Fruit fly (Drosophila melanogaster) whole organism, embryonic: Measurements from ENCODE around the gene Hr4.

ENCODE experiments used
- Atf6 ChIP-seq: fragments of 200-800 bp; sonication (Bioruptor generic); IDR thresholded peaks from 2 replicates; pipeline ENCODE4 v1.3.6; 2022; ENCODE audit warnings: missing biosample characterization, missing genetic modification characterization
- CG10147 ChIP-seq: fragments of 200-800 bp; sonication (Bioruptor generic); optimal IDR thresholded peaks from 2 replicates; lab custom pipeline; 2019; ENCODE audit warnings: missing biosample characterization, mild to moderate bottlenecking, missing genetic modification characterization, moderate library complexity
- CG10366 ChIP-seq: fragments of 200-800 bp; sonication (Bioruptor generic); IDR thresholded peaks from 2 replicates; pipeline ENCODE4 v1.3.6; 2022; ENCODE audit warnings: missing biosample characterization, missing genetic modification characterization
- CG11695 ChIP-seq: fragments of 200-800 bp; sonication (Bioruptor generic); IDR thresholded peaks from 3 replicates; pipeline ENCODE4 v1.3.6; 2022; ENCODE audit warnings: missing biosample characterization, missing genetic modification characterization
- CG12236 ChIP-seq: fragments of 200-800 bp; sonication (Bioruptor generic); optimal IDR thresholded peaks from 2 replicates; lab custom pipeline; 2016; ENCODE audit warnings: missing biosample characterization, missing genetic modification characterization
- CG12744 ChIP-seq: fragments of 200-800 bp; sonication (Bioruptor generic); optimal IDR thresholded peaks from 2 replicates; lab custom pipeline; 2016; ENCODE audit warnings: missing biosample characterization, missing genetic modification characterization
- CG16863 ChIP-seq: fragments of 200-800 bp; sonication (Bioruptor generic); optimal IDR thresholded peaks from 3 replicates; lab custom pipeline; 2016; ENCODE audit warnings: missing biosample characterization, missing genetic modification characterization
- CG17359 ChIP-seq: fragments of 200-800 bp; sonication (Bioruptor generic); optimal IDR thresholded peaks from 3 replicates; lab custom pipeline; 2018; ENCODE audit warnings: missing biosample characterization, mild to moderate bottlenecking, missing genetic modification characterization, moderate library complexity
- CG17385 ChIP-seq: fragments of 200-800 bp; sonication (Bioruptor generic); optimal IDR thresholded peaks from 3 replicates; lab custom pipeline; 2018; ENCODE audit warnings: missing biosample characterization, mild to moderate bottlenecking, missing genetic modification characterization
- CG17568 ChIP-seq: fragments of 200-800 bp; sonication (Bioruptor generic); optimal IDR thresholded peaks from 2 replicates; lab custom pipeline; 2018; ENCODE audit warnings: missing biosample characterization, mild to moderate bottlenecking, missing genetic modification characterization, moderate library complexity
- CG17912 ChIP-seq: fragments of 200-800 bp; sonication (Bioruptor generic); optimal IDR thresholded peaks from 2 replicates; lab custom pipeline; 2018; ENCODE audit warnings: missing biosample characterization, mild to moderate bottlenecking, missing genetic modification characterization
- CG2202 ChIP-seq: fragments of 200-800 bp; sonication (Bioruptor generic); optimal IDR thresholded peaks from 2 replicates; lab custom pipeline; 2018; ENCODE audit warnings: missing biosample characterization, mild to moderate bottlenecking, missing genetic modification characterization
- CG3407 ChIP-seq: fragments of 200-800 bp; sonication (Bioruptor generic); optimal IDR thresholded peaks from 2 replicates; lab custom pipeline; 2018; ENCODE audit warnings: missing biosample characterization, mild to moderate bottlenecking, missing genetic modification characterization
- CG3847 ChIP-seq: fragments of 200-800 bp; sonication (Bioruptor generic); IDR thresholded peaks from 2 replicates; pipeline ENCODE4 v1.3.6; 2022; ENCODE audit warnings: missing biosample characterization, missing genetic modification characterization
- CG3995 ChIP-seq: fragments of 200-800 bp; sonication (Bioruptor generic); optimal IDR thresholded peaks from 3 replicates; lab custom pipeline; 2016; ENCODE audit warnings: missing biosample characterization, missing genetic modification characterization
- CG4820 ChIP-seq: fragments of 200-800 bp; sonication (Bioruptor generic); optimal IDR thresholded peaks from 3 replicates; lab custom pipeline; 2016; ENCODE audit warnings: missing biosample characterization, missing genetic modification characterization
- CG6175 ChIP-seq: fragments of 200-800 bp; sonication (Bioruptor generic); IDR thresholded peaks from 3 replicates; pipeline ENCODE4 v1.3.6; 2022; ENCODE audit warnings: missing biosample characterization, missing genetic modification characterization
- CG8478 ChIP-seq: fragments of >200 bp; optimal IDR thresholded peaks from 2 replicates; lab custom pipeline; 2018
- CG9797 ChIP-seq: fragments of 200-800 bp; sonication (Bioruptor generic); optimal IDR thresholded peaks from 3 replicates; lab custom pipeline; 2018; ENCODE audit warnings: missing biosample characterization, mild to moderate bottlenecking, missing genetic modification characterization
- Dll ChIP-seq: fragments of 200-800 bp; sonication (Bioruptor generic); IDR thresholded peaks from 4 replicates; pipeline ENCODE4 v1.3.6; 2022; ENCODE audit warnings: missing biosample characterization, missing genetic modification characterization; ENCODE audit not compliant: partially characterized antibody
- HLHmδ ChIP-seq: fragments of 200-800 bp; sonication (Bioruptor generic); optimal IDR thresholded peaks from 2 replicates; lab custom pipeline; 2018; ENCODE audit warnings: missing biosample characterization, mild to moderate bottlenecking, missing genetic modification characterization, moderate library complexity
- HmgZ ChIP-seq: fragments of 200-800 bp; sonication (Bioruptor generic); optimal IDR thresholded peaks from 2 replicates; lab custom pipeline; 2018; ENCODE audit warnings: missing biosample characterization, mild to moderate bottlenecking, missing genetic modification characterization
- Hr39 ChIP-seq: fragments of >200 bp; optimal IDR thresholded peaks from 2 replicates; lab custom pipeline; 2017
- Hsf ChIP-seq: fragments of 200-800 bp; sonication (Bioruptor generic); optimal IDR thresholded peaks from 3 replicates; lab custom pipeline; 2016; ENCODE audit warnings: missing biosample characterization, missing genetic modification characterization
- Oli ChIP-seq: fragments of 200-800 bp; sonication (Bioruptor generic); optimal IDR thresholded peaks from 2 replicates; lab custom pipeline; 2018; ENCODE audit warnings: missing biosample characterization, mild to moderate bottlenecking, missing genetic modification characterization, moderate library complexity
- Stat92E ChIP-seq, 3 experiments: fragments of >200 bp in 2 of 3; fragments of 200-800 bp in 1 of 3; sonication (Bioruptor generic) in 1 of 3; optimal IDR thresholded peaks; 2 replicates each; lab custom pipeline; 2017 to 2019; ENCODE audit warnings: missing biosample characterization in 3 of 3, missing genetic modification characterization in 3 of 3, mild to moderate bottlenecking in 1 of 3, moderate library complexity in 1 of 3
- ase ChIP-seq: fragments of 200-800 bp; sonication (Bioruptor generic); IDR thresholded peaks from 3 replicates; pipeline ENCODE4 v1.3.6; 2022; ENCODE audit warnings: missing biosample characterization, missing genetic modification characterization
- ato ChIP-seq: fragments of 200-800 bp; sonication (Bioruptor generic); IDR thresholded peaks from 2 replicates; pipeline ENCODE4 v1.3.6; 2022; ENCODE audit warnings: missing biosample characterization, missing genetic modification characterization; ENCODE audit not compliant: partially characterized antibody
- bigmax ChIP-seq: fragments of 200-800 bp; sonication (Bioruptor generic); optimal IDR thresholded peaks from 2 replicates; lab custom pipeline; 2018; ENCODE audit warnings: missing biosample characterization, mild to moderate bottlenecking, missing genetic modification characterization
- bsh ChIP-seq, 2 experiments: fragments of 200-800 bp; sonication (Bioruptor generic); optimal IDR thresholded peaks; 2 replicates each; lab custom pipeline; 2017 to 2018; ENCODE audit warnings: mild to moderate bottlenecking in 2 of 2, missing biosample characterization in 2 of 2, missing genetic modification characterization in 2 of 2, moderate library complexity in 1 of 2
- cg ChIP-seq: fragments of 200-800 bp; sonication (Bioruptor generic); optimal IDR thresholded peaks from 3 replicates; lab custom pipeline; 2019; ENCODE audit warnings: missing biosample characterization, mild to moderate bottlenecking, missing genetic modification characterization, moderate library complexity
- chn ChIP-seq: fragments of 200-800 bp; sonication (Bioruptor generic); optimal IDR thresholded peaks from 2 replicates; lab custom pipeline; 2016; ENCODE audit warnings: missing biosample characterization, missing genetic modification characterization
- corto ChIP-seq: fragments of 200-800 bp; sonication (Bioruptor generic); optimal IDR thresholded peaks from 2 replicates; lab custom pipeline; 2016; ENCODE audit warnings: missing biosample characterization, mild to moderate bottlenecking, missing genetic modification characterization, moderate library complexity
- fd3F ChIP-seq: fragments of 200-800 bp; sonication (Bioruptor generic); optimal IDR thresholded peaks from 2 replicates; lab custom pipeline; 2018; ENCODE audit warnings: missing biosample characterization, mild to moderate bottlenecking, missing genetic modification characterization, moderate library complexity
- fd64A ChIP-seq: fragments of 200-800 bp; sonication (Bioruptor generic); optimal IDR thresholded peaks from 3 replicates; lab custom pipeline; 2018; ENCODE audit warnings: missing biosample characterization, mild to moderate bottlenecking, missing genetic modification characterization
- fu2 ChIP-seq: fragments of 200-800 bp; sonication (Bioruptor generic); optimal IDR thresholded peaks from 2 replicates; lab custom pipeline; 2016; ENCODE audit warnings: missing biosample characterization, missing genetic modification characterization
- gce ChIP-seq: fragments of 200-800 bp; sonication (Bioruptor generic); IDR thresholded peaks from 3 replicates; pipeline ENCODE4 v1.3.6; 2022; ENCODE audit warnings: missing biosample characterization, missing genetic modification characterization
- gcm2 ChIP-seq: fragments of 200-800 bp; sonication (Bioruptor generic); optimal IDR thresholded peaks from 2 replicates; lab custom pipeline; 2016; ENCODE audit warnings: missing biosample characterization, missing genetic modification characterization
- grau ChIP-seq: fragments of 200-800 bp; optimal IDR thresholded peaks from 3 replicates; lab custom pipeline; 2019; ENCODE audit warnings: missing biosample characterization, mild to moderate bottlenecking, missing genetic modification characterization, moderate library complexity
- hkb ChIP-seq, 2 experiments: fragments of 200-800 bp in 1 of 2; fragments of >200 bp in 1 of 2; sonication (Bioruptor generic) in 1 of 2; IDR thresholded peaks in 1 of 2; optimal IDR thresholded peaks in 1 of 2; 2 replicates each; pipeline versions ENCODE4 v1.3.6 to Lab custom; 2017 to 2022; ENCODE audit warnings: missing biosample characterization in 1 of 2, missing genetic modification characterization in 1 of 2
- kni ChIP-seq: fragments of 200-800 bp; sonication (Bioruptor generic); optimal IDR thresholded peaks from 3 replicates; lab custom pipeline; 2017; ENCODE audit warnings: mild to moderate bottlenecking, missing biosample characterization, missing genetic modification reagents, missing genetic modification characterization
- lab ChIP-seq: fragments of 200-800 bp; sonication (Bioruptor generic); optimal IDR thresholded peaks from 3 replicates; lab custom pipeline; 2017; ENCODE audit warnings: missing biosample characterization, missing genetic modification characterization, mild to moderate bottlenecking, moderate library complexity, missing genetic modification reagents
- luna ChIP-seq: fragments of 200-800 bp; sonication (Bioruptor generic); optimal IDR thresholded peaks from 2 replicates; lab custom pipeline; 2016; ENCODE audit warnings: missing biosample characterization, missing genetic modification characterization
- row ChIP-seq: fragments of 200-800 bp; sonication (Bioruptor generic); IDR thresholded peaks from 3 replicates; pipeline ENCODE4 v1.3.6; 2022; ENCODE audit warnings: missing biosample characterization, missing genetic modification characterization
- sens ChIP-seq: fragments of 200-800 bp; sonication (Bioruptor generic); peaks from one replicate; lab custom pipeline; 2016; ENCODE audit warnings: missing biosample characterization, missing genetic modification characterization
- sug ChIP-seq: fragments of 200-800 bp; optimal IDR thresholded peaks from 2 replicates; lab custom pipeline; 2019; ENCODE audit warnings: missing biosample characterization, mild to moderate bottlenecking, missing genetic modification characterization, moderate library complexity
- trem ChIP-seq: fragments of 200-800 bp; optimal IDR thresholded peaks from 3 replicates; lab custom pipeline; 2019; ENCODE audit warnings: missing biosample characterization, mild to moderate bottlenecking, missing genetic modification characterization, moderate library complexity
- wdn ChIP-seq: fragments of 200-800 bp; sonication (Bioruptor generic); IDR thresholded peaks from 2 replicates; pipeline ENCODE4 v1.3.6; 2022; ENCODE audit warnings: missing biosample characterization, missing genetic modification characterization

Hr4 gene

dm6 chrX:1984175-1984973, 42.6 kb downstream of the Hr4 start (continued):
- peak; percentile 56 for TF ChIP-seq HmgZ (tag; lab: Kevin White, UChicago)
- peak; percentile 81 for TF ChIP-seq CG16863 (GFP tag; lab: Kevin White, UChicago)
- TF ChIP-seq CG9797, result peak; percentile 0
- peak; percentile 53 for TF ChIP-seq CG10147 (GFP tag; lab: Kevin White, UChicago)
- peak; percentile 66 for TF ChIP-seq CG3847 (GFP tag; lab: Robert Waterston, UW)
- TF ChIP-seq kni, result no peak
- TF ChIP-seq bsh (GFP tag; optimal IDR thresholded peaks at IDR 0.05; lab: Kevin White, UChicago), result peak in 1 of 2 experiments; percentile 85
- TF ChIP-seq row (GFP tag; lab: Robert Waterston, UW), result peak; percentile 93
- peak in 1 of 3 experiments; percentile 32 for TF ChIP-seq Stat92E (GFP tag; optimal IDR thresholded peaks at IDR 0.05; lab: Kevin White, UChicago)
- no peak for TF ChIP-seq hkb (optimal IDR thresholded peaks at IDR 0.05; lab: Kevin White, UChicago)
- peak; percentile 45; the same call in 1 of the 2 replicates for TF ChIP-seq hkb (GFP tag; IDR thresholded peaks at IDR 0.05; lab: Robert Waterston, UW)
- TF ChIP-seq Oli (tag; lab: Kevin White, UChicago), result peak; percentile 89
- no peak for TF ChIP-seq HLHmδ (GFP tag; lab: Kevin White, UChicago)
- TF ChIP-seq CG6175 (GFP tag; lab: Robert Waterston, UW), result peak; percentile 63; the same call in 2 of the 3 replicates
- no peak for TF ChIP-seq gcm2
- peak; percentile 82 for TF ChIP-seq CG10366 (GFP tag; lab: Robert Waterston, UW)
- TF ChIP-seq trem (tag; lab: Kevin White, UChicago), result peak; percentile 35
- TF ChIP-seq cg (GFP tag; lab: Kevin White, UChicago), result peak; percentile 55
- peak; percentile 77 for TF ChIP-seq CG17359 (tag; lab: Kevin White, UChicago)
- TF ChIP-seq CG3407, result peak; percentile 57
- peak; percentile 32 for TF ChIP-seq CG17568 (GFP tag; lab: Kevin White, UChicago)
- TF ChIP-seq CG12744 (GFP tag; lab: Kevin White, UChicago), result no peak
- TF ChIP-seq sens (GFP tag; lab: Kevin White, UChicago), result peak; percentile 95
- TF ChIP-seq fd64A (GFP tag; lab: Kevin White, UChicago), result peak; percentile 7
- TF ChIP-seq fu2 (GFP tag; lab: Kevin White, UChicago), result peak; percentile 74
- no peak for TF ChIP-seq Dll (GFP tag; lab: Robert Waterston, UW)
- no peak for TF ChIP-seq gce (GFP tag; lab: Robert Waterston, UW)
- TF ChIP-seq Hsf, result peak; percentile 71
- no peak for TF ChIP-seq CG2202
- TF ChIP-seq lab (GFP tag; lab: Kevin White, UChicago), result peak; percentile 59
- TF ChIP-seq chn (GFP tag; lab: Kevin White, UChicago), result peak; percentile 41
- peak; percentile 58 for TF ChIP-seq CG4820 (GFP tag; lab: Kevin White, UChicago)
- TF ChIP-seq CG12236 (GFP tag; lab: Kevin White, UChicago), result peak; percentile 22
- peak; percentile 80 for TF ChIP-seq CG17385 (GFP tag; lab: Kevin White, UChicago)
- peak; percentile 28 for TF ChIP-seq CG3995
- TF ChIP-seq wdn (GFP tag; lab: Robert Waterston, UW), result peak; percentile 46; the same call in 1 of the 2 replicates
- TF ChIP-seq CG17912, result no peak
- peak; percentile 46 for TF ChIP-seq sug
- peak; percentile 70; the same call in 1 of the 3 replicates for TF ChIP-seq ase
- TF ChIP-seq grau (tag; lab: Kevin White, UChicago), result peak; percentile 81
- TF ChIP-seq Hr39 (lab: Kevin White, UChicago), result no peak
- peak; percentile 52; the same call in 1 of the 3 replicates for TF ChIP-seq CG11695 (GFP tag; lab: Robert Waterston, UW)
- peak; percentile 54; the same call in 1 of the 2 replicates for TF ChIP-seq Atf6 (GFP tag; lab: Robert Waterston, UW)
- TF ChIP-seq ato, result no peak
- TF ChIP-seq bigmax, result no peak
- no peak for TF ChIP-seq luna (GFP tag; lab: Kevin White, UChicago)
- no peak for TF ChIP-seq CG8478 (lab: Kevin White, UChicago)
- no peak for TF ChIP-seq corto
- TF ChIP-seq fd3F (GFP tag; lab: Kevin White, UChicago), result peak; percentile 44
